Fruit fly (Drosophila melanogaster): ENCODE results near the gene CG32201.
A peak's percentile ranks its signal among the peaks of the same experiment; 100 is the strongest.

CG32201 gene

DNA sequence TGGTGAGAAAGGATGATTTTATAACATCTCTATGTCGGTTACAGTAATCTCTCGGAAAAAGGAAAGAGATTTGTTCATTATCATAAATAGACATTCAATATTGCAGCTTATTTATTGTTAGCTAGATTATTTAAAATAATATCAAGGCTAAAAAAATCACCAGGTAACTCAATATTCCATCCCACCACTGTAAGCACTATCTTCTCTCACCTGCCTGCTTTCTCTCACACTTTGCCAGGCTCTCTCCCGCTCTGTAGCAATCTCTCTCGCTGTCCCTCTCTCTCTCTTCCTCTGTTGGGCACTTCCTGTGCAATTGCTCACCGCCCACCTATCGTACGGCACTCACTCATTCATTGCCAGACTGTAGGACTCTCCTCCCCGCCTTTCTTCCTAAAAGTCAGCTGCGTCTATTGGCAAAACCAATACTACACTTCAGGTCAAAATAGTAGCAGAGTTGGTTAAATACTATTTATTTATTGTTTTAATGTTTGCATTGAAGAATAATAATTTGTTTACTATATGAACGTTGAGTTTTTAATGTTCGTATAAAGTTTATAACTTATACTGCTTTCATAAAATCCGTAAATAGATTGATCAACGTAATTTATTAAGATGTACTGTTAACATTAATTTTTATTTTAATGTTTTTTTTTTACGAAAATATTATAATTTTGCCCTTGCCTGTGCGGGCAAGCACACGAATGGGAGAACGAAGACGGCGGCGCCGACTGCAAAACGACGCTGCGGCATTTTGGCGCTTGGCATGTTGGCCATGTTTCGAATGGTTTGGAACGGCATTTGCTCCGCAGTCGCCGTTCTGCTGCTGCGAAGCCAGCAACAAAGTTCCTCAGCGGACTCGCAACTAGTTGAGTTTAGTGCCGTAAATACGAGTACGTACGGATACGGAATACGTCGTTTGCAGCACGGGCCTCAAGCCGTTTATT is 31.4 kb downstream of the CG32201 start (continued):
- TF ChIP-seq CG10147 (GFP tag; optimal IDR thresholded peaks at IDR 0.05) = peak; percentile 94
- TF ChIP-seq pita (GFP tag; optimal IDR thresholded peaks at IDR 0.05) = no peak
- TF ChIP-seq CG11398 (GFP tag; optimal IDR thresholded peaks at IDR 0.05) = peak; percentile 85
- TF ChIP-seq fd64A (GFP tag; optimal IDR thresholded peaks at IDR 0.05) = peak; percentile 53
- TF ChIP-seq HLH3B (GFP tag; IDR thresholded peaks at IDR 0.05) = peak; percentile 98
- peak; percentile 97 for TF ChIP-seq toy (GFP tag; IDR thresholded peaks at IDR 0.05)
- TF ChIP-seq Ada2b (GFP tag; IDR thresholded peaks at IDR 0.05) = peak; percentile 99
- peak; percentile 53 for TF ChIP-seq CG14965 (GFP tag; optimal IDR thresholded peaks at IDR 0.05; ENCODE audit: borderline replicate concordance)
- TF ChIP-seq CG6683 (GFP tag; optimal IDR thresholded peaks at IDR 0.05) = peak; percentile 88
- TF ChIP-seq CG17186 (GFP tag; optimal IDR thresholded peaks at IDR 0.05) = peak; percentile 35
- peak; percentile 99 for TF ChIP-seq ranshi (GFP tag; IDR thresholded peaks at IDR 0.05)
- peak; percentile 74 for TF ChIP-seq gsb-n (tag; optimal IDR thresholded peaks at IDR 0.05)
- no peak for TF ChIP-seq tna (GFP tag; IDR thresholded peaks at IDR 0.05; ENCODE audit: partially characterized antibody)
- peak; percentile 81 for TF ChIP-seq Atf3 (GFP tag; optimal IDR thresholded peaks at IDR 0.05)
- TF ChIP-seq CG12155 (GFP tag; optimal IDR thresholded peaks at IDR 0.05) = peak; percentile 93
- TF ChIP-seq Xbp1 (GFP tag; optimal IDR thresholded peaks at IDR 0.05) = peak; percentile 95
- TF ChIP-seq Sox102F (GFP tag; optimal IDR thresholded peaks at IDR 0.05) = peak; percentile 93
- TF ChIP-seq Asciz (GFP tag; optimal IDR thresholded peaks at IDR 0.05) = peak; percentile 89
- peak; percentile 98 for TF ChIP-seq ci (GFP tag; IDR thresholded peaks at IDR 0.05)
- peak; percentile 94 for TF ChIP-seq ab (GFP tag; optimal IDR thresholded peaks at IDR 0.05)
- peak; percentile 68 for TF ChIP-seq CG13123 (GFP tag; optimal IDR thresholded peaks at IDR 0.05)
- no peak for TF ChIP-seq wek (GFP tag; optimal IDR thresholded peaks at IDR 0.05)
- peak; percentile 95 for TF ChIP-seq bab2 (GFP tag; optimal IDR thresholded peaks at IDR 0.05)
- TF ChIP-seq ewg (GFP tag; optimal IDR thresholded peaks at IDR 0.05) = peak; percentile 86
- TF ChIP-seq CG12659 (GFP tag; optimal IDR thresholded peaks at IDR 0.05) = peak; percentile 93
- peak; percentile 93 for TF ChIP-seq CG4404 (GFP tag; IDR thresholded peaks at IDR 0.05)
- peak; percentile 94 for TF ChIP-seq CrebB (tag; optimal IDR thresholded peaks at IDR 0.05)
- peak; percentile 93 for TF ChIP-seq Fer2 (tag; optimal IDR thresholded peaks at IDR 0.05)
- TF ChIP-seq CG34422 (GFP tag; IDR thresholded peaks at IDR 0.05) = peak; percentile 98
- TF ChIP-seq oc (tag; optimal IDR thresholded peaks at IDR 0.05) = peak; percentile 88
- TF ChIP-seq dm (GFP tag; optimal IDR thresholded peaks at IDR 0.05) = peak; percentile 83
- no peak; the same call in 2 of the 3 replicates for TF ChIP-seq CG34224 (GFP tag; IDR thresholded peaks at IDR 0.05; ENCODE audit: partially characterized antibody)
- TF ChIP-seq Trl (optimal IDR thresholded peaks at IDR 0.05) = peak; percentile 98
- peak; percentile 67 for TF ChIP-seq Trl (GFP tag; optimal IDR thresholded peaks at IDR 0.05)
- TF ChIP-seq zen2 (GFP tag; IDR thresholded peaks at IDR 0.05; ENCODE audit: partially characterized antibody) = no peak
- TF ChIP-seq Optix (GFP tag; IDR thresholded peaks at IDR 0.05) = no peak
- TF ChIP-seq hb (GFP tag; IDR thresholded peaks at IDR 0.05; ENCODE audit: partially characterized antibody) = no peak
- TF ChIP-seq zfh1 (GFP tag; IDR thresholded peaks at IDR 0.05) = peak; percentile 98
- no peak for TF ChIP-seq inv (GFP tag; IDR thresholded peaks at IDR 0.05; ENCODE audit: partially characterized antibody)
- peak; percentile 92 for TF ChIP-seq CG12219 (GFP tag; optimal IDR thresholded peaks at IDR 0.05)
- TF ChIP-seq CG15601 (tag; optimal IDR thresholded peaks at IDR 0.05) = peak; percentile 67
- TF ChIP-seq gfzf (GFP tag; optimal IDR thresholded peaks at IDR 0.05) = no peak
- peak; percentile 99 for TF ChIP-seq Taf1 (GFP tag; IDR thresholded peaks at IDR 0.05)
- peak; percentile 79 for TF ChIP-seq Ets97D (GFP tag; optimal IDR thresholded peaks at IDR 0.05)
- peak; percentile 85 for TF ChIP-seq Deaf1 (tag; optimal IDR thresholded peaks at IDR 0.05)
- TF ChIP-seq CG17802 (tag; optimal IDR thresholded peaks at IDR 0.05) = peak; percentile 45
- TF ChIP-seq dmrt11E (tag; optimal IDR thresholded peaks at IDR 0.05) = peak; percentile 61
- peak; percentile 92 for TF ChIP-seq nmo (GFP tag; optimal IDR thresholded peaks at IDR 0.05)
